Worm (Caenorhabditis elegans) whole organism, L4 larva: Measurements from ENCODE around the gene pigc-1.

Experiments
- F10B5.3 ChIP-seq: sonication (generic microtip); optimal IDR thresholded peaks from 2 replicates; lab custom pipeline; 2016; ENCODE audit warnings: mild to moderate bottlenecking, missing genetic modification characterization, missing compliant biosample characterization
- F26F4.8 ChIP-seq: fragments of 200-800 bp; sonication (Bioruptor generic); conservative IDR thresholded peaks from 2 replicates; pipeline ENCODE4 v1.3.6; 2022; ENCODE audit warnings: missing genetic modification characterization, missing compliant biosample characterization
- F44E2.7 ChIP-seq: fragments of 200-800 bp; sonication (Bioruptor generic); IDR thresholded peaks from 2 replicates; pipeline ENCODE4 v2.1.2; 2022; ENCODE audit warnings: missing genetic modification characterization, missing compliant biosample characterization
- F49E8.2 ChIP-seq: sonication (generic microtip); optimal IDR thresholded peaks from 2 replicates; lab custom pipeline; 2016; ENCODE audit warnings: missing compliant biosample characterization, mild to moderate bottlenecking, missing genetic modification characterization, borderline replicate concordance
- R02D3.7 ChIP-seq: fragments of 150-350 bp; sonication (generic microtip); optimal IDR thresholded peaks from 3 replicates; lab custom pipeline; 2014; ENCODE audit warnings: missing biosample characterization, missing genetic modification characterization
- T20F7.1 ChIP-seq: fragments of 200-800 bp; sonication (Bioruptor generic); optimal IDR thresholded peaks from 2 replicates; lab custom pipeline; 2018; ENCODE audit warnings: mild to moderate bottlenecking, missing genetic modification characterization, missing compliant biosample characterization
- Y105C5A.15 ChIP-seq: fragments of 200-800 bp; sonication (Bioruptor generic); IDR thresholded peaks from 2 replicates; pipeline ENCODE4 v1.3.6; 2022; ENCODE audit warnings: missing genetic modification characterization, missing compliant biosample characterization
- Y5F2A.4 ChIP-seq: fragments of 200-800 bp; sonication (Bioruptor generic); optimal IDR thresholded peaks from 2 replicates; lab custom pipeline; 2018; ENCODE audit warnings: mild to moderate bottlenecking, missing genetic modification characterization, missing compliant biosample characterization
- ZK546.5 ChIP-seq, 2 experiments: sonication (generic microtip); optimal IDR thresholded peaks; 2 replicates each; lab custom pipeline; 2017; ENCODE audit warnings: missing biosample characterization in 2 of 2, missing genetic modification characterization in 2 of 2
- aha-1 ChIP-seq: fragments of 150-350 bp; peaks from one replicate; lab custom pipeline; 2014; ENCODE audit warnings: missing biosample characterization, missing genetic modification characterization
- arid-1 ChIP-seq: fragments of 200-800 bp; sonication (Bioruptor generic); conservative IDR thresholded peaks from 2 replicates; pipeline ENCODE4 v1.3.6; 2022; ENCODE audit warnings: missing genetic modification reagents, missing genetic modification characterization, missing compliant biosample characterization
- attf-4 ChIP-seq: sonication (generic microtip); optimal IDR thresholded peaks from 3 replicates; lab custom pipeline; 2017; ENCODE audit warnings: missing biosample characterization, missing genetic modification characterization
- ceh-32 ChIP-seq: sonication (generic microtip); optimal IDR thresholded peaks from 2 replicates; lab custom pipeline; 2016; ENCODE audit warnings: mild to moderate bottlenecking, missing genetic modification characterization, missing compliant biosample characterization; ENCODE audit not compliant: poor library complexity
- ceh-44 ChIP-seq: fragments of 200-800 bp; sonication (Bioruptor generic); IDR thresholded peaks from 2 replicates; pipeline ENCODE4 v1.3.6; 2022; ENCODE audit warnings: missing genetic modification reagents, missing genetic modification characterization, missing compliant biosample characterization
- ceh-62 ChIP-seq: sonication (generic microtip); optimal IDR thresholded peaks from 2 replicates; lab custom pipeline; 2017; ENCODE audit warnings: missing biosample characterization, missing genetic modification characterization
- ces-1 ChIP-seq: fragments of 150-350 bp; sonication (generic microtip); optimal IDR thresholded peaks from 4 replicates; lab custom pipeline; 2014; ENCODE audit warnings: missing biosample characterization, missing genetic modification reagents, missing genetic modification characterization
- daf-16 ChIP-seq, 3 experiments: sonication (generic microtip); optimal IDR thresholded peaks; 2 replicates each; lab custom pipeline; 2016 to 2017; ENCODE audit warnings: missing genetic modification characterization in 3 of 3, missing genetic modification reagents in 3 of 3, mild to moderate bottlenecking in 2 of 3, missing compliant biosample characterization in 2 of 3, missing biosample characterization in 1 of 3, moderate library complexity in 1 of 3
- daf-19 ChIP-seq: fragments of 200-800 bp; sonication (Bioruptor generic); conservative IDR thresholded peaks from 2 replicates; pipeline ENCODE4 v1.3.6; 2022; ENCODE audit warnings: missing genetic modification characterization, missing compliant biosample characterization
- dmd-6 ChIP-seq: fragments of 200-800 bp; sonication (Bioruptor generic); IDR thresholded peaks from 2 replicates; pipeline ENCODE4 v1.3.6; 2022; ENCODE audit warnings: missing genetic modification reagents, missing genetic modification characterization, missing compliant biosample characterization
- dmd-9 ChIP-seq: fragments of 200-800 bp; sonication (Bioruptor generic); IDR thresholded peaks from 2 replicates; pipeline ENCODE4 v1.3.6; 2022; ENCODE audit warnings: missing genetic modification reagents, missing genetic modification characterization, missing compliant biosample characterization
- dpl-1 ChIP-seq: fragments of 150-350 bp; optimal IDR thresholded peaks from 2 replicates; lab custom pipeline; 2014; ENCODE audit warnings: missing biosample characterization, missing genetic modification reagents, missing genetic modification characterization
- duxl-1 ChIP-seq: sonication (generic microtip); optimal IDR thresholded peaks from 2 replicates; lab custom pipeline; 2016; ENCODE audit warnings: mild to moderate bottlenecking, missing genetic modification characterization, moderate library complexity, missing compliant biosample characterization; ENCODE audit not compliant: poor library complexity
- egl-43 ChIP-seq: fragments of 200-800 bp; sonication (Bioruptor generic); IDR thresholded peaks from 2 replicates; pipeline ENCODE4 v1.3.6; 2022; ENCODE audit warnings: missing genetic modification reagents, missing genetic modification characterization, missing compliant biosample characterization
- fos-1 ChIP-seq: fragments of 150-350 bp; optimal IDR thresholded peaks from 2 replicates; lab custom pipeline; 2014; ENCODE audit warnings: missing biosample characterization, missing genetic modification characterization
- hif-1 ChIP-seq, 2 experiments: sonication (generic microtip); optimal IDR thresholded peaks; 2 replicates each; lab custom pipeline; 2016 to 2017; ENCODE audit warnings: missing compliant biosample characterization in 2 of 2, missing genetic modification characterization in 2 of 2, missing genetic modification reagents in 2 of 2, missing genotype in 2 of 2, mild to moderate bottlenecking in 1 of 2
- hmg-1.1 ChIP-seq: fragments of 200-800 bp; sonication (Bioruptor generic); IDR thresholded peaks from 2 replicates; pipeline ENCODE4 v1.3.6; 2022; ENCODE audit warnings: missing genetic modification reagents, missing genetic modification characterization, missing compliant biosample characterization
- lin-1 ChIP-seq: fragments of 200-800 bp; sonication (Bioruptor generic); IDR thresholded peaks from 2 replicates; pipeline ENCODE4 v1.3.6; 2022; ENCODE audit warnings: missing genetic modification reagents, missing genetic modification characterization, missing compliant biosample characterization
- lin-13 ChIP-seq: fragments of 150-350 bp; optimal IDR thresholded peaks from 2 replicates; lab custom pipeline; 2014; ENCODE audit warnings: missing biosample characterization, missing genetic modification reagents, missing genetic modification characterization
- lin-15B ChIP-seq: fragments of 150-350 bp; sonication (generic microtip); optimal IDR thresholded peaks from 3 replicates; lab custom pipeline; 2014; ENCODE audit warnings: missing biosample characterization, missing genetic modification characterization
- lin-39 ChIP-seq: fragments of 150-350 bp; optimal IDR thresholded peaks from 2 replicates; lab custom pipeline; 2014; ENCODE audit warnings: missing biosample characterization, missing genetic modification reagents, missing genetic modification characterization
- lir-3 ChIP-seq: sonication (generic microtip); optimal IDR thresholded peaks from 2 replicates; lab custom pipeline; 2016; ENCODE audit warnings: mild to moderate bottlenecking, missing genetic modification characterization, missing compliant biosample characterization
- madf-9 ChIP-seq: fragments of 200-800 bp; sonication (Bioruptor generic); conservative IDR thresholded peaks from 2 replicates; pipeline ENCODE4 v1.3.6; 2022; ENCODE audit warnings: missing genetic modification reagents, missing genetic modification characterization, missing compliant biosample characterization
- mdl-1 ChIP-seq, 2 experiments: fragments of 150-350 bp in 1 of 2; sonication (generic microtip) in 1 of 2; optimal IDR thresholded peaks; 2 replicates each; lab custom pipeline; 2014 to 2017; ENCODE audit warnings: missing biosample characterization in 2 of 2, missing genetic modification characterization in 2 of 2
- mes-2 ChIP-seq: sonication (generic microtip); optimal IDR thresholded peaks from 2 replicates; lab custom pipeline; 2016; ENCODE audit warnings: missing genotype, mild to moderate bottlenecking, missing genetic modification characterization, missing compliant biosample characterization; ENCODE audit not compliant: poor library complexity, severe bottlenecking
- mxl-3 ChIP-seq: fragments of 200-800 bp; sonication (Bioruptor generic); optimal IDR thresholded peaks from 2 replicates; lab custom pipeline; 2018; ENCODE audit warnings: mild to moderate bottlenecking, missing genetic modification characterization, missing compliant biosample characterization
- nhr-111 ChIP-seq: fragments of 200-800 bp; sonication (Bioruptor generic); optimal IDR thresholded peaks from 2 replicates; lab custom pipeline; 2018; ENCODE audit warnings: mild to moderate bottlenecking, missing genetic modification characterization, missing compliant biosample characterization
- nhr-25 ChIP-seq: sonication (generic microtip); optimal IDR thresholded peaks from 2 replicates; lab custom pipeline; 2017; ENCODE audit warnings: missing genetic modification characterization, mild to moderate bottlenecking, missing compliant biosample characterization, antibody characterized with exemption, moderate library complexity, borderline replicate concordance; ENCODE audit not compliant: insufficient read depth
- nhr-41 ChIP-seq: fragments of 200-800 bp; sonication (Bioruptor generic); IDR thresholded peaks from 2 replicates; pipeline ENCODE4 v1.3.6; 2022; ENCODE audit warnings: missing genetic modification reagents, missing genetic modification characterization, missing compliant biosample characterization
- nhr-48 ChIP-seq: sonication (generic microtip); optimal IDR thresholded peaks from 2 replicates; lab custom pipeline; 2016; ENCODE audit warnings: mild to moderate bottlenecking, missing genetic modification characterization, missing compliant biosample characterization
- nhr-76 ChIP-seq: fragments of 150-350 bp; optimal IDR thresholded peaks from 2 replicates; lab custom pipeline; 2014; ENCODE audit warnings: missing biosample characterization, missing genetic modification characterization
- nhr-77 ChIP-seq: fragments of 150-350 bp; optimal IDR thresholded peaks from 2 replicates; lab custom pipeline; 2014; ENCODE audit warnings: missing biosample characterization, missing genetic modification characterization
- pha-4 ChIP-seq, 2 experiments: fragments of 150-350 bp in 1 of 2; fragments of 200-800 bp in 1 of 2; sonication (Bioruptor generic) in 1 of 2; IDR thresholded peaks in 1 of 2; optimal IDR thresholded peaks in 1 of 2; 2 replicates each; pipeline versions ENCODE4 v1.3.6 to Lab custom; 2014 to 2022; ENCODE audit warnings: missing genetic modification characterization in 2 of 2, missing genetic modification reagents in 2 of 2, missing biosample characterization in 1 of 2, missing compliant biosample characterization in 1 of 2
- pqm-1 ChIP-seq: sonication (generic microtip); optimal IDR thresholded peaks from 2 replicates; lab custom pipeline; 2017; ENCODE audit warnings: missing biosample characterization, missing genetic modification characterization
- sdz-12 ChIP-seq: fragments of 200-800 bp; sonication (Bioruptor generic); optimal IDR thresholded peaks from 2 replicates; lab custom pipeline; 2018; ENCODE audit warnings: mild to moderate bottlenecking, missing genetic modification characterization, missing compliant biosample characterization
- set-16 ChIP-seq: fragments of 200-800 bp; sonication (Bioruptor generic); IDR thresholded peaks from 2 replicates; pipeline ENCODE4 v1.3.6; 2022; ENCODE audit warnings: missing genetic modification reagents, missing genetic modification characterization, missing compliant biosample characterization
- snpc-4 ChIP-seq: fragments of 150-350 bp; optimal IDR thresholded peaks from 2 replicates; lab custom pipeline; 2014; ENCODE audit warnings: missing biosample characterization, missing genetic modification characterization
- tag-97 ChIP-seq: fragments of 200-800 bp; sonication (Bioruptor generic); IDR thresholded peaks from 2 replicates; pipeline ENCODE4 v1.3.6; 2022; ENCODE audit warnings: missing genetic modification characterization, missing compliant biosample characterization
- tra-1 ChIP-seq: fragments of 200-800 bp; sonication (Bioruptor generic); IDR thresholded peaks from 2 replicates; pipeline ENCODE4 v1.3.6; 2022; ENCODE audit warnings: missing genetic modification reagents, missing genetic modification characterization, missing compliant biosample characterization
- zip-2 ChIP-seq: fragments of 150-350 bp; optimal IDR thresholded peaks from 2 replicates; lab custom pipeline; 2014; ENCODE audit warnings: missing biosample characterization, missing genetic modification characterization
- ztf-7 ChIP-seq: fragments of 150-350 bp; optimal IDR thresholded peaks from 2 replicates; lab custom pipeline; 2014; ENCODE audit warnings: missing biosample characterization, missing genetic modification characterization

The pigc-1 gene

ce11 chrIV:9333007-9333406 is 9.9 kb downstream of the pigc-1 start:
- TF ChIP-seq ces-1 (GFP tag; lab: Kevin White, UChicago): no peak
- TF ChIP-seq madf-9 (GFP tag; lab: Robert Waterston, UW): no peak
- TF ChIP-seq pqm-1 (tag; lab: Kevin White, UChicago): peak; percentile 97
- TF ChIP-seq arid-1 (GFP tag; lab: Robert Waterston, UW): no peak
- 0 out of 2 replicates have a peak, but pooled peaks have one; percentile 40 for TF ChIP-seq nhr-41 (GFP tag; lab: Robert Waterston, UW)
- TF ChIP-seq lin-39: no peak
- TF ChIP-seq sdz-12 (GFP tag; lab: Kevin White, UChicago): no peak
- no peak for TF ChIP-seq snpc-4 (tag; lab: Kevin White, UChicago)
- no peak for TF ChIP-seq F49E8.2 (tag; lab: Kevin White, UChicago)
- no peak for TF ChIP-seq tra-1 (GFP tag; lab: Robert Waterston, UW)
- TF ChIP-seq Y105C5A.15: no peak
- no peak for TF ChIP-seq ceh-32 (tag; lab: Kevin White, UChicago)
- TF ChIP-seq mes-2 (tag; lab: Kevin White, UChicago): peak; percentile 11
- TF ChIP-seq egl-43: no peak
- peak; percentile 82 for TF ChIP-seq nhr-77 (tag; lab: Kevin White, UChicago)
- 0 out of 2 replicates have a peak, but pooled peaks have one; percentile 27 for TF ChIP-seq lin-1
- TF ChIP-seq F10B5.3: no peak
- no peak for TF ChIP-seq zip-2
- peak; percentile 53 for TF ChIP-seq mxl-3
- no peak for TF ChIP-seq nhr-76 (tag; lab: Kevin White, UChicago)
- TF ChIP-seq F44E2.7 (GFP tag; lab: Robert Waterston, UW): no peak
- TF ChIP-seq lin-13 (GFP tag; lab: Kevin White, UChicago): no peak
- TF ChIP-seq F26F4.8: no peak
- TF ChIP-seq Y5F2A.4 (GFP tag; lab: Kevin White, UChicago): no peak
- no peak for TF ChIP-seq hif-1 (tag; optimal IDR thresholded peaks at IDR 0.05; lab: Kevin White, UChicago)
- TF ChIP-seq ZK546.5 (tag; optimal IDR thresholded peaks at IDR 0.05; lab: Kevin White, UChicago): no peak
- no peak for TF ChIP-seq ceh-62 (tag; lab: Kevin White, UChicago)
- TF ChIP-seq fos-1 (tag; lab: Kevin White, UChicago): no peak
- TF ChIP-seq ztf-7: no peak
- no peak for TF ChIP-seq duxl-1 (tag; lab: Kevin White, UChicago)
- no peak for TF ChIP-seq hmg-1.1
- TF ChIP-seq set-16 (GFP tag; lab: Robert Waterston, UW): no peak
- TF ChIP-seq pha-4 (GFP tag; IDR thresholded peaks at IDR 0.05; lab: Robert Waterston, UW): no peak
- TF ChIP-seq pha-4 (tag; optimal IDR thresholded peaks at IDR 0.05; lab: Kevin White, UChicago): no peak
- no peak for TF ChIP-seq lin-15B (tag; lab: Kevin White, UChicago)
- no peak for TF ChIP-seq daf-19 (GFP tag; lab: Robert Waterston, UW)
- no peak for TF ChIP-seq nhr-25 (tag; lab: Kevin White, UChicago)
- TF ChIP-seq nhr-111: no peak
- no peak for TF ChIP-seq R02D3.7 (tag; lab: Kevin White, UChicago)
- TF ChIP-seq aha-1 (tag; lab: Kevin White, UChicago): peak; percentile 58
- TF ChIP-seq dmd-6: peak; percentile 80
- no peak for TF ChIP-seq dmd-9 (GFP tag; lab: Robert Waterston, UW)
- TF ChIP-seq attf-4 (tag; lab: Kevin White, UChicago): no peak
- TF ChIP-seq daf-16 (GFP tag; optimal IDR thresholded peaks at IDR 0.05; lab: Kevin White, UChicago): peak in 1 of 2 experiments; percentile 2
- TF ChIP-seq daf-16 (tag; optimal IDR thresholded peaks at IDR 0.05; lab: Kevin White, UChicago): peak; percentile 59
- TF ChIP-seq lir-3 (tag; lab: Kevin White, UChicago): no peak
- TF ChIP-seq nhr-48: no peak
- no peak for TF ChIP-seq mdl-1 (tag; optimal IDR thresholded peaks at IDR 0.05; lab: Kevin White, UChicago)
- TF ChIP-seq ceh-44: no peak
- TF ChIP-seq tag-97 (GFP tag; lab: Robert Waterston, UW): no peak
- no peak for TF ChIP-seq dpl-1 (GFP tag; lab: Kevin White, UChicago)
- peak; percentile 29 for TF ChIP-seq T20F7.1 (GFP tag; lab: Kevin White, UChicago)
